Fruit fly (Drosophila melanogaster) whole organism, pupa: Measurements from ENCODE around the gene Grl40a.

ENCODE experiments used
- CG10348 ChIP-seq: fragments of 200-800 bp; sonication (Bioruptor generic); IDR thresholded peaks from 2 replicates; pipeline ENCODE4 v1.3.6; 2022; ENCODE audit warnings: missing biosample characterization, missing genetic modification characterization
- CG14655 ChIP-seq: fragments of 200-800 bp; sonication (Bioruptor generic); optimal IDR thresholded peaks from 3 replicates; lab custom pipeline; 2017; ENCODE audit warnings: mild to moderate bottlenecking, missing biosample characterization, missing genetic modification reagents, missing genetic modification characterization
- CG17806 ChIP-seq: fragments of 200-800 bp; sonication (Bioruptor generic); optimal IDR thresholded peaks from 2 replicates; lab custom pipeline; 2018; ENCODE audit warnings: missing biosample characterization, mild to moderate bottlenecking, missing genetic modification characterization, moderate library complexity
- CG34367 ChIP-seq: fragments of 200-800 bp; sonication (Bioruptor generic); optimal IDR thresholded peaks from 2 replicates; lab custom pipeline; 2018; ENCODE audit warnings: missing biosample characterization, mild to moderate bottlenecking, missing genetic modification characterization
- CG8159 ChIP-seq: fragments of 200-800 bp; sonication (Bioruptor generic); optimal IDR thresholded peaks from 3 replicates; lab custom pipeline; 2018; ENCODE audit warnings: missing biosample characterization, mild to moderate bottlenecking, missing genetic modification characterization, moderate library complexity
- CG8301 ChIP-seq: fragments of 200-800 bp; sonication (Bioruptor generic); optimal IDR thresholded peaks from 2 replicates; lab custom pipeline; 2018; ENCODE audit warnings: missing biosample characterization, mild to moderate bottlenecking, missing genetic modification characterization
- CG9948 ChIP-seq: fragments of 200-800 bp; sonication (Bioruptor generic); optimal IDR thresholded peaks from 2 replicates; lab custom pipeline; 2018; ENCODE audit warnings: missing biosample characterization, mild to moderate bottlenecking, missing genetic modification characterization, moderate library complexity
- EcR ChIP-seq: fragments of 200-800 bp; sonication (Bioruptor generic); optimal IDR thresholded peaks from 3 replicates; lab custom pipeline; 2019; ENCODE audit warnings: missing biosample characterization, missing genetic modification characterization, mild to moderate bottlenecking, moderate library complexity, missing genetic modification reagents
- Ets98B ChIP-seq: fragments of 200-800 bp; sonication (Bioruptor generic); IDR thresholded peaks from 2 replicates; pipeline ENCODE4 v1.3.6; 2022; ENCODE audit warnings: missing biosample characterization, missing genetic modification characterization
- Pif1B ChIP-seq: fragments of 200-800 bp; sonication (Bioruptor generic); optimal IDR thresholded peaks from 3 replicates; lab custom pipeline; 2016; ENCODE audit warnings: missing biosample characterization, missing genetic modification characterization
- fd96Ca ChIP-seq: fragments of 200-800 bp; sonication (Bioruptor generic); IDR thresholded peaks from 3 replicates; pipeline ENCODE4 v1.3.6; 2022; ENCODE audit warnings: missing biosample characterization, missing genetic modification characterization
- rn ChIP-seq: fragments of 200-800 bp; sonication (Bioruptor generic); IDR thresholded peaks from 2 replicates; pipeline ENCODE4 v1.3.6; 2022; ENCODE audit warnings: missing biosample characterization, missing genetic modification characterization

- TF ChIP-seq CG17806 (tag; lab: Kevin White, UChicago) (no peak), CG10348 (no peak), CG14655 (no peak), CG34367 (tag; lab: Kevin White, UChicago) (no peak), CG8159 (tag; lab: Kevin White, UChicago) (no peak), Ets98B (GFP tag; lab: Robert Waterston, UW) (no peak), EcR (GFP tag; lab: Kevin White, UChicago) (no peak), CG9948 (no peak), fd96Ca (GFP tag; lab: Robert Waterston, UW) (no peak), rn (GFP tag; lab: Robert Waterston, UW) (no peak), Pif1B (GFP tag; lab: Kevin White, UChicago) (no peak), CG8301 (tag; lab: Kevin White, UChicago) (no peak)
Measured at dm6 chr2L:22014890-22015289, 22.8 kb upstream of the Grl40a start, which contains the start of gene CG31693.
